Fruit fly (Drosophila melanogaster): ENCODE results near the gene Pstk.

DNA sequence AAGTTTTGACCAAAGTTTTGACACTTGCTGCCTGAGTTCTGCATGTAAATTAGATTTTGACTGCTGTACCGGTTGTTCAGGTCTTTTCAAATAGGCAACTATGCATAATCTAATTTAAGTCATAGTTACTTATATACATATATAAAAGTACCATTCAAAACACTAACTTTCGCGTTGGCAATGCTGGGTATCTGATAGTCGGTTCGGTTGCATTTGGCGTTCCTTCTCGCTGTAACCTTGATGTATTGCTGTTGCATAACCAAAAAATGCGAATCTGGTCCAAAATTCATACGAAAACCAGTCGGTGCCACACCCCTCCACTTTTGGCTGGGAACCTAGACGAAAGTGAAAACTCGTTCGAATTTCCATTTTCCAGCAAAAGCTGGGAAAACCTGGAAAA is 35.6 kb downstream of the Pstk start:
- TF ChIP-seq Rel (GFP tag; optimal IDR thresholded peaks at IDR 0.05) (no peak), Rel (tag; optimal IDR thresholded peaks at IDR 0.05) (no peak), Abd-B (GFP tag; optimal IDR thresholded peaks at IDR 0.05) (no peak), dl (GFP tag; optimal IDR thresholded peaks at IDR 0.05; ENCODE audit: insufficient read depth in 1 of 2, partially characterized antibody in 2 of 2) (no peak), Hnf4 (GFP tag; optimal IDR thresholded peaks at IDR 0.05) (no peak), pan (optimal IDR thresholded peaks at IDR 0.05) (no peak), woc (GFP tag; optimal IDR thresholded peaks at IDR 0.05) (no peak), Mio (GFP tag; optimal IDR thresholded peaks at IDR 0.05) (no peak), usp (GFP tag; optimal IDR thresholded peaks at IDR 0.05) (no peak), OdsH (GFP tag; optimal IDR thresholded peaks at IDR 0.05) (no peak), N (GFP tag; optimal IDR thresholded peaks at IDR 0.05) (no peak)
